Fruit fly (Drosophila melanogaster) whole organism, embryonic: ENCODE data around the gene CG13248.

ENCODE experiments used
- Antp ChIP-seq: fragments of 200-800 bp; sonication (Bioruptor generic); optimal IDR thresholded peaks from 3 replicates; lab custom pipeline; 2016; ENCODE audit warnings: missing biosample characterization, missing genetic modification characterization
- C15 ChIP-seq: fragments of 200-800 bp; sonication (Bioruptor generic); IDR thresholded peaks from 3 replicates; pipeline ENCODE4 v1.3.6; 2022; ENCODE audit warnings: missing biosample characterization, missing genetic modification characterization
- CG10147 ChIP-seq: fragments of 200-800 bp; sonication (Bioruptor generic); optimal IDR thresholded peaks from 2 replicates; lab custom pipeline; 2019; ENCODE audit warnings: missing biosample characterization, mild to moderate bottlenecking, missing genetic modification characterization, moderate library complexity
- CG42726 ChIP-seq: fragments of 200-800 bp; sonication (Bioruptor generic); IDR thresholded peaks from 2 replicates; pipeline ENCODE4 v1.3.6; 2022; ENCODE audit warnings: missing biosample characterization, missing genetic modification characterization; ENCODE audit not compliant: partially characterized antibody
- CG6254 ChIP-seq: fragments of 200-800 bp; sonication (Bioruptor generic); optimal IDR thresholded peaks from 3 replicates; lab custom pipeline; 2017; ENCODE audit warnings: mild to moderate bottlenecking, missing biosample characterization, missing genetic modification reagents, missing genetic modification characterization
- Dbx ChIP-seq: fragments of 200-800 bp; sonication (Bioruptor generic); IDR thresholded peaks from 3 replicates; pipeline ENCODE4 v1.3.6; 2022; ENCODE audit warnings: missing biosample characterization, missing genetic modification characterization
- Stat92E ChIP-seq, 3 experiments: fragments of >200 bp in 2 of 3; fragments of 200-800 bp in 1 of 3; sonication (Bioruptor generic) in 1 of 3; optimal IDR thresholded peaks; 2 replicates each; lab custom pipeline; 2017 to 2019; ENCODE audit warnings: missing biosample characterization in 3 of 3, missing genetic modification characterization in 3 of 3, mild to moderate bottlenecking in 1 of 3, moderate library complexity in 1 of 3
- bcd ChIP-seq: fragments of 200-800 bp; sonication (Bioruptor generic); optimal IDR thresholded peaks from 2 replicates; lab custom pipeline; 2017; ENCODE audit warnings: missing biosample characterization, mild to moderate bottlenecking, missing genetic modification characterization
- chif ChIP-seq, 2 experiments: fragments of 200-800 bp; sonication (Bioruptor generic); optimal IDR thresholded peaks; 3 replicates each; lab custom pipeline; 2016; ENCODE audit warnings: missing biosample characterization in 2 of 2, missing genetic modification characterization in 2 of 2
- crol ChIP-seq: fragments of 200-800 bp; sonication (Bioruptor generic); IDR thresholded peaks from 2 replicates; pipeline ENCODE4 v1.3.6; 2022; ENCODE audit warnings: missing biosample characterization, missing genetic modification characterization
- fd102C ChIP-seq: fragments of 200-800 bp; sonication (Bioruptor generic); optimal IDR thresholded peaks from 2 replicates; lab custom pipeline; 2018; ENCODE audit warnings: missing biosample characterization, mild to moderate bottlenecking, missing genetic modification characterization, moderate library complexity
- h ChIP-seq: fragments of >200 bp; optimal IDR thresholded peaks from 2 replicates; lab custom pipeline; 2017
- jumu ChIP-seq: fragments of 200-800 bp; sonication (Bioruptor generic); optimal IDR thresholded peaks from 3 replicates; lab custom pipeline; 2016; ENCODE audit warnings: missing biosample characterization, missing genetic modification characterization
- pita ChIP-seq: fragments of 200-800 bp; sonication (Bioruptor generic); optimal IDR thresholded peaks from 2 replicates; lab custom pipeline; 2017; ENCODE audit warnings: missing biosample characterization, mild to moderate bottlenecking, missing genetic modification characterization

DNA sequence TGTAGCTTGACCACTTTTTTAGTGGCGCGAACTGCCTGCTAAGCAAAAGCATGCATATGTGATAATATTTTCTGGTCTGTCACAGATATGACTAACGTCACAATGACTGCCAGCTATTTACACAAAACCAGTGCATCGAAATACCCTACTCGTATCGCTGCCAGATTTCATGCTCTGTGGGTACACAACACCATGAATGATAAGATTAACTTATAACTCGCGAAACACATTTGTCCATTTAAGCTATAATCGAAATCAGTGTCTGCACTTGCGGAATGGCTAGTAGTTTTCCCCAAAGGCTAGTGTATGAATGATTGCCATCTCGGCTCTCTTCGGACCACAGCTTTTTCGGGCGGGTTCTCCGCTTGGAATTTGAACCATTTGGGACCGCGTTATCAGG is 25.0 kb downstream of the CG13248 start:
- TF ChIP-seq pita (GFP tag; lab: Kevin White, UChicago) (no peak), CG10147 (no peak), h (lab: Kevin White, UChicago) (no peak), C15 (GFP tag; lab: Robert Waterston, UW) (no peak), crol (GFP tag; lab: Robert Waterston, UW) (no peak), chif (GFP tag; optimal IDR thresholded peaks at IDR 0.05; lab: Kevin White, UChicago) (no peak), Dbx (GFP tag; lab: Robert Waterston, UW) (no peak), CG6254 (GFP tag; lab: Kevin White, UChicago) (no peak), fd102C (GFP tag; lab: Kevin White, UChicago) (no peak), CG42726 (GFP tag; lab: Robert Waterston, UW) (no peak), bcd (GFP tag; lab: Kevin White, UChicago) (no peak), jumu (GFP tag; lab: Kevin White, UChicago) (no peak), Antp (GFP tag; lab: Kevin White, UChicago) (no peak), Stat92E (GFP tag; optimal IDR thresholded peaks at IDR 0.05; lab: Kevin White, UChicago) (no peak)
